Fruit fly (Drosophila melanogaster) whole organism, prepupa: ENCODE measurements around the gene CG14285.

Experiments
- CG10631 ChIP-seq: fragments of 200-800 bp; sonication (Bioruptor generic); optimal IDR thresholded peaks from 2 replicates; lab custom pipeline; 2016; ENCODE audit warnings: missing biosample characterization, missing genetic modification characterization
- CG11294 ChIP-seq: fragments of 200-800 bp; sonication (Bioruptor generic); IDR thresholded peaks from 2 replicates; pipeline ENCODE4 v1.3.6; 2022; ENCODE audit warnings: missing biosample characterization, missing genetic modification characterization
- CG11762 ChIP-seq: fragments of 200-800 bp; sonication (Bioruptor generic); optimal IDR thresholded peaks from 3 replicates; lab custom pipeline; 2016; ENCODE audit warnings: missing biosample characterization, missing genetic modification characterization; ENCODE audit not compliant: insufficient read depth
- CG11902 ChIP-seq: fragments of 200-800 bp; sonication (Bioruptor generic); optimal IDR thresholded peaks from 3 replicates; lab custom pipeline; 2016; ENCODE audit warnings: missing biosample characterization, missing genetic modification characterization
- CG15336 ChIP-seq: fragments of 200-800 bp; sonication (Bioruptor generic); IDR thresholded peaks from 2 replicates; pipeline ENCODE4 v1.3.6; 2022; ENCODE audit warnings: missing biosample characterization, missing genetic modification characterization
- CG16779 ChIP-seq: fragments of 200-800 bp; sonication (Bioruptor generic); optimal IDR thresholded peaks from 3 replicates; lab custom pipeline; 2017; ENCODE audit warnings: missing biosample characterization, mild to moderate bottlenecking, missing genetic modification characterization
- CG3032 ChIP-seq: fragments of 200-800 bp; optimal IDR thresholded peaks from 2 replicates; lab custom pipeline; 2019; ENCODE audit warnings: missing biosample characterization, mild to moderate bottlenecking, missing genetic modification characterization, moderate library complexity
- CG31627 ChIP-seq: fragments of 200-800 bp; sonication (Bioruptor generic); optimal IDR thresholded peaks from 3 replicates; lab custom pipeline; 2016; ENCODE audit warnings: missing biosample characterization, missing genetic modification characterization
- CG32006 ChIP-seq: fragments of 200-800 bp; sonication (Bioruptor generic); optimal IDR thresholded peaks from 3 replicates; lab custom pipeline; 2017; ENCODE audit warnings: missing biosample characterization, mild to moderate bottlenecking, missing genetic modification characterization
- CG3919 ChIP-seq: fragments of 200-800 bp; sonication (Bioruptor generic); optimal IDR thresholded peaks from 3 replicates; lab custom pipeline; 2016; ENCODE audit warnings: missing biosample characterization, missing genetic modification characterization
- CG4318 ChIP-seq: fragments of 200-800 bp; sonication (Bioruptor generic); optimal IDR thresholded peaks from 3 replicates; lab custom pipeline; 2017; ENCODE audit warnings: missing biosample characterization, mild to moderate bottlenecking, missing genetic modification characterization
- CG6163 ChIP-seq: fragments of 200-800 bp; sonication (Bioruptor generic); IDR thresholded peaks from 3 replicates; pipeline ENCODE4 v1.3.6; 2022; ENCODE audit warnings: missing biosample characterization, missing genetic modification characterization
- CG6276 ChIP-seq: fragments of 200-800 bp; sonication (Bioruptor generic); optimal IDR thresholded peaks from 2 replicates; lab custom pipeline; 2017; ENCODE audit warnings: missing biosample characterization, mild to moderate bottlenecking, missing genetic modification characterization
- CG6792 ChIP-seq: fragments of 200-800 bp; sonication (Bioruptor generic); optimal IDR thresholded peaks from 3 replicates; lab custom pipeline; 2016; ENCODE audit warnings: missing biosample characterization, missing genetic modification characterization
- CG6808 ChIP-seq: fragments of 200-800 bp; sonication (Bioruptor generic); optimal IDR thresholded peaks from 3 replicates; lab custom pipeline; 2017; ENCODE audit warnings: missing biosample characterization, missing genetic modification characterization, mild to moderate bottlenecking, moderate library complexity, missing genetic modification reagents
- CG8119 ChIP-seq: fragments of 200-800 bp; sonication (Bioruptor generic); IDR thresholded peaks from 3 replicates; pipeline ENCODE4 v1.3.6; 2022; ENCODE audit warnings: missing biosample characterization, missing genetic modification characterization
- CG8319 ChIP-seq: fragments of 200-800 bp; sonication (Bioruptor generic); optimal IDR thresholded peaks from 3 replicates; lab custom pipeline; 2016; ENCODE audit warnings: missing biosample characterization, missing genetic modification characterization
- CG9139 ChIP-seq: fragments of 200-800 bp; sonication (Bioruptor generic); optimal IDR thresholded peaks from 3 replicates; lab custom pipeline; 2017; ENCODE audit warnings: missing biosample characterization, mild to moderate bottlenecking, missing genetic modification characterization
- Eip78C ChIP-seq: fragments of 200-800 bp; sonication (Bioruptor generic); peaks from one replicate; lab custom pipeline; 2016; ENCODE audit warnings: missing biosample characterization, missing genetic modification characterization
- Eip93F ChIP-seq: fragments of 200-800 bp; sonication (Bioruptor generic); optimal IDR thresholded peaks from 2 replicates; lab custom pipeline; 2016; ENCODE audit warnings: missing biosample characterization, mild to moderate bottlenecking, missing genetic modification characterization
- Ets21C ChIP-seq: fragments of 200-800 bp; sonication (Bioruptor generic); optimal IDR thresholded peaks from 3 replicates; lab custom pipeline; 2016; ENCODE audit warnings: missing biosample characterization, missing genetic modification characterization
- Hr38 ChIP-seq: sonication (Bioruptor generic); optimal IDR thresholded peaks from 2 replicates; lab custom pipeline; 2016; ENCODE audit warnings: missing biosample characterization, missing genetic modification characterization
- Hr39 ChIP-seq: fragments of 200-800 bp; sonication (Bioruptor generic); optimal IDR thresholded peaks from 2 replicates; lab custom pipeline; 2016; ENCODE audit warnings: missing biosample characterization, missing genetic modification characterization
- Lpt ChIP-seq: fragments of 200-800 bp; sonication (Bioruptor generic); optimal IDR thresholded peaks from 3 replicates; lab custom pipeline; 2016; ENCODE audit warnings: missing biosample characterization, missing genetic modification characterization
- Met ChIP-seq: fragments of 200-800 bp; sonication (Bioruptor generic); optimal IDR thresholded peaks from 3 replicates; lab custom pipeline; 2016; ENCODE audit warnings: missing biosample characterization, missing genetic modification characterization
- OdsH ChIP-seq: fragments of 200-800 bp; sonication (Bioruptor generic); optimal IDR thresholded peaks from 3 replicates; lab custom pipeline; 2016; ENCODE audit warnings: missing biosample characterization, missing genetic modification characterization
- Smox ChIP-seq: fragments of 200-800 bp; sonication (Bioruptor generic); optimal IDR thresholded peaks from 3 replicates; lab custom pipeline; 2016; ENCODE audit warnings: missing biosample characterization, missing genetic modification characterization
- Sox102F ChIP-seq: fragments of 200-800 bp; sonication (Bioruptor generic); optimal IDR thresholded peaks from 2 replicates; lab custom pipeline; 2016; ENCODE audit warnings: missing biosample characterization, mild to moderate bottlenecking, missing genetic modification characterization
- Sox14 ChIP-seq: fragments of 200-800 bp; sonication (Bioruptor generic); optimal IDR thresholded peaks from 3 replicates; lab custom pipeline; 2016; ENCODE audit warnings: missing biosample characterization, missing genetic modification characterization
- Sox15 ChIP-seq: fragments of 200-800 bp; sonication (Bioruptor generic); optimal IDR thresholded peaks from 3 replicates; lab custom pipeline; 2016; ENCODE audit warnings: missing biosample characterization, missing genetic modification characterization
- achi ChIP-seq: fragments of 200-800 bp; sonication (Bioruptor generic); optimal IDR thresholded peaks from 3 replicates; lab custom pipeline; 2016; ENCODE audit warnings: missing biosample characterization, missing genetic modification characterization
- acj6 ChIP-seq: fragments of 200-800 bp; sonication (Bioruptor generic); optimal IDR thresholded peaks from 3 replicates; lab custom pipeline; 2016; ENCODE audit warnings: missing biosample characterization, missing genetic modification characterization
- cyc ChIP-seq: fragments of 200-800 bp; sonication (Bioruptor generic); optimal IDR thresholded peaks from 3 replicates; lab custom pipeline; 2016; ENCODE audit warnings: missing biosample characterization, missing genetic modification characterization
- dac ChIP-seq: fragments of 200-800 bp; sonication (Bioruptor generic); optimal IDR thresholded peaks from 2 replicates; lab custom pipeline; 2017; ENCODE audit warnings: missing biosample characterization, mild to moderate bottlenecking, missing genetic modification characterization
- dsx ChIP-seq: fragments of 200-800 bp; optimal IDR thresholded peaks from 3 replicates; lab custom pipeline; 2019; ENCODE audit warnings: missing biosample characterization, mild to moderate bottlenecking, missing genetic modification characterization, moderate library complexity; ENCODE audit not compliant: poor library complexity, severe bottlenecking
- esn ChIP-seq: fragments of 200-800 bp; sonication (Bioruptor generic); optimal IDR thresholded peaks from 2 replicates; lab custom pipeline; 2016; ENCODE audit warnings: missing biosample characterization, mild to moderate bottlenecking, missing genetic modification characterization, moderate library complexity
- fd85E ChIP-seq: fragments of 200-800 bp; sonication (Bioruptor generic); optimal IDR thresholded peaks from 3 replicates; lab custom pipeline; 2016; ENCODE audit warnings: missing biosample characterization, missing genetic modification characterization
- fkh ChIP-seq: fragments of 200-800 bp; sonication (Bioruptor generic); optimal IDR thresholded peaks from 3 replicates; lab custom pipeline; 2017; ENCODE audit warnings: missing biosample characterization, mild to moderate bottlenecking, missing genetic modification characterization, moderate library complexity
- lz ChIP-seq: fragments of 200-800 bp; sonication (Bioruptor generic); optimal IDR thresholded peaks from 3 replicates; lab custom pipeline; 2016; ENCODE audit warnings: missing biosample characterization, missing genetic modification characterization
- net ChIP-seq: fragments of 200-800 bp; sonication (Bioruptor generic); optimal IDR thresholded peaks from 3 replicates; lab custom pipeline; 2016; ENCODE audit warnings: missing biosample characterization, missing genetic modification characterization
- pdm3 ChIP-seq: fragments of 200-800 bp; sonication (Bioruptor generic); optimal IDR thresholded peaks from 3 replicates; lab custom pipeline; 2016; ENCODE audit warnings: missing biosample characterization, missing genetic modification characterization
- spab ChIP-seq: fragments of 200-800 bp; sonication (Bioruptor generic); optimal IDR thresholded peaks from 2 replicates; lab custom pipeline; 2017; ENCODE audit warnings: missing biosample characterization, mild to moderate bottlenecking, missing genetic modification characterization, missing genetic modification reagents
- ss ChIP-seq, 2 experiments: fragments of 200-800 bp; sonication (Bioruptor generic); optimal IDR thresholded peaks; 2 replicates in 1 of 2; 3 replicates in 1 of 2; lab custom pipeline; 2017 to 2018; ENCODE audit warnings: mild to moderate bottlenecking in 2 of 2, missing biosample characterization in 2 of 2, missing genetic modification characterization in 2 of 2, moderate library complexity in 1 of 2
- svp ChIP-seq: fragments of 200-800 bp; sonication (Bioruptor generic); peaks from one replicate; lab custom pipeline; 2016; ENCODE audit warnings: missing biosample characterization, missing genetic modification characterization
- vri ChIP-seq: fragments of 200-800 bp; sonication (Bioruptor generic); optimal IDR thresholded peaks from 3 replicates; lab custom pipeline; 2016; ENCODE audit warnings: missing biosample characterization, mild to moderate bottlenecking, missing genetic modification characterization

CG14285 gene

DNA sequence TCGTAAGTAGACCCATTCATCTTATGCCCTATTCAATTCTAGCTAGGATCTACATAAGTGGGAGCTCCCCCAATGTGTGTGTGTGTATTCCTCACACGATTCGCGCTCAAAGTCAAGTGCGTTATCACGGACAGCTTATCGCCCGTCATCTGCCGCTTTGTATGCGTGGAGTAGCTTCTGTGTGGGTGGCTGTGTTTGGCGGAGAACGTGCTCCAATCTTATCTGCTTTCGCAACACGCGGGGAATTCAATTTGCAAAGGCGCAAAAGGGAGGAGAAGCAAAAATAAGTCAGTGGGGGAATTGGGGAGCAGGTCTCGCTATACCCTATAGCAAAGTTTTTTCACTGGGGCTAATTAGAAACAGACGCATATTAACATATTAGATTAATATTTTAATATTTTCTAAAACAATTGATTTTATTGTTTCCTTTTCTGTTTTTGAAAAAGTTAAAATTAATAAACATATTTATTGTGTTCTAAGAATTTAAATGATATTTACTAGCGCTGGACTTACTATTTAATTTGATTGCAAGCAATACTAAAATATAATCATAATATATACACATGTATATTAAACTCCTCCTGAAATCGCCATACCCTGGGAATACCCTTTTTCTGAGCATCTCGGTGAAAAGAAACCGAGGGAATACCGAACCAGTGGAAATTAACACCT is 39.6 kb upstream of the CG14285 start (continued):
- TF ChIP-seq Lpt (GFP tag; lab: Kevin White, UChicago) = peak; percentile 69
- TF ChIP-seq Smox (GFP tag; lab: Kevin White, UChicago) = peak; percentile 89
- peak; percentile 88 for TF ChIP-seq Met (GFP tag; lab: Kevin White, UChicago)
- peak; percentile 44 for TF ChIP-seq CG6276 (GFP tag; lab: Kevin White, UChicago)
- TF ChIP-seq acj6 (GFP tag; lab: Kevin White, UChicago) = peak; percentile 89
- TF ChIP-seq CG15336 (GFP tag; lab: Robert Waterston, UW) = peak; percentile 78; the same call in 1 of the 2 replicates
- peak; percentile 73 for TF ChIP-seq Sox102F (GFP tag; lab: Kevin White, UChicago)
- peak; percentile 64 for TF ChIP-seq spab (GFP tag; lab: Kevin White, UChicago)
- peak; percentile 82 for TF ChIP-seq pdm3 (GFP tag; lab: Kevin White, UChicago)
- peak; percentile 84 for TF ChIP-seq CG31627 (GFP tag; lab: Kevin White, UChicago)
- no peak for TF ChIP-seq dac
- TF ChIP-seq vri (GFP tag; lab: Kevin White, UChicago) = peak; percentile 64
- TF ChIP-seq dsx = peak; percentile 62
- peak; percentile 38 for TF ChIP-seq CG9139 (GFP tag; lab: Kevin White, UChicago)
- TF ChIP-seq OdsH (GFP tag; lab: Kevin White, UChicago) = peak; percentile 85
- peak; percentile 83 for TF ChIP-seq achi
- peak; percentile 29 for TF ChIP-seq fd85E (GFP tag; lab: Kevin White, UChicago)
- peak; percentile 18 for TF ChIP-seq fkh (GFP tag; lab: Kevin White, UChicago)
- peak; percentile 93 for TF ChIP-seq esn (GFP tag; lab: Kevin White, UChicago)
- TF ChIP-seq cyc (GFP tag; lab: Kevin White, UChicago) = peak; percentile 84
- TF ChIP-seq svp (GFP tag; lab: Kevin White, UChicago) = peak; percentile 87
- peak; percentile 71 for TF ChIP-seq CG11762
- TF ChIP-seq CG11294 = peak; percentile 16; the same call in 1 of the 2 replicates
- TF ChIP-seq, all 60 proteins: peak for 57

DNA sequence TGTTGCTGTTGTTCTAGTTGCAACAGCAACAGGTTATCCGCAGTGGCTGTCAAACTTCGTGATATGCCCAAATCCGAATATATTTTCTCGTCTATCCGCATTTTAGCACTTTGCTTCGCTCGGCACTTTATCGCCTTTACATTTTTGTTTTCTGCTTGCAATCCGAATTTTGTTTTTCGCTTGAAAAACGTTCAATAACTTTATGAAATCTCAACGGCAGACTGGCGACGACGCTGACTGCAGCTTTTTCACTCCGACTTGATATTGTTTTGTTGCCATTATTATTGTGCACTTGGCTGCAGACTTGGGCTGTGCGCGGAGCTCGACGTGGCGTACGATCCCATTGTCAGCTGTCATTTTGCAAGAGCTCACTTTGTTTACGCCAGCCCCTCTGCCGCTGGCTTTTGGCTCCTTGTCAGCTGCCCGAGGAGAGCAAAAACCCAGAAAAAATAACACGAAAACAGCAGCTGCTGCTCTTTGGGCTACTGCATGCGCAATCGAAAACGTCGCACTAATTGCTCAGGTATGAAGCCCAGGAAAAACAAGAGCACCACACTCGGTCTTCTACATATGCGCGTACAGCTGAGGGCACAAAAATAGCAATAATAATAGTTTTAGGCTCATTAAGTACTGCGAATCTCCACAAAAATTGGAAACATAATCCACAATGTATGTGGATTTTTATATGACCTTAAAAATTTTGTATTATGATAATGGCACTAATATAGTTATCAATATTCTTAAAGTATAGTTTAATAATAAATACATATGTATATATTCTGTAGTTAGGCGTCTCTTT is 38.6 kb upstream of the CG14285 start:
- TF ChIP-seq Ets21C (GFP tag; lab: Kevin White, UChicago) (no peak), CG11902 (GFP tag; lab: Kevin White, UChicago) (no peak), CG4318 (GFP tag; lab: Kevin White, UChicago) (peak; percentile 5), CG6163 (GFP tag; lab: Robert Waterston, UW) (no peak; the same call in 2 of the 3 replicates), CG32006 (GFP tag; lab: Kevin White, UChicago) (peak; percentile 47), CG8119 (GFP tag; lab: Robert Waterston, UW) (peak; percentile 38; the same call in 1 of the 3 replicates), Sox102F (GFP tag; lab: Kevin White, UChicago) (no peak), Sox15 (GFP tag; lab: Kevin White, UChicago) (no peak), dsx (no peak), CG31627 (GFP tag; lab: Kevin White, UChicago) (peak; percentile 0), CG10631 (GFP tag; lab: Kevin White, UChicago) (no peak), esn (GFP tag; lab: Kevin White, UChicago) (no peak), CG6808 (no peak), svp (GFP tag; lab: Kevin White, UChicago) (peak; percentile 83), vri (GFP tag; lab: Kevin White, UChicago) (no peak), net (GFP tag; lab: Kevin White, UChicago) (peak; percentile 13), CG3919 (GFP tag; lab: Kevin White, UChicago) (no peak), ss (GFP tag; optimal IDR thresholded peaks at IDR 0.05; lab: Kevin White, UChicago) (no peak), CG6792 (GFP tag; lab: Kevin White, UChicago) (no peak), dac (no peak), Hr39 (GFP tag; lab: Kevin White, UChicago) (peak; percentile 33), Eip93F (GFP tag; lab: Kevin White, UChicago) (no peak), Hr38 (GFP tag; lab: Kevin White, UChicago) (no peak), cyc (GFP tag; lab: Kevin White, UChicago) (no peak), Eip78C (peak; percentile 68), CG8319 (no peak), CG9139 (GFP tag; lab: Kevin White, UChicago) (no peak), CG6276 (GFP tag; lab: Kevin White, UChicago) (peak; percentile 42), CG11294 (peak; percentile 33; the same call in 1 of the 2 replicates), lz (GFP tag; lab: Kevin White, UChicago) (peak; percentile 3), Sox14 (GFP tag; lab: Kevin White, UChicago) (peak; percentile 51), CG16779 (tag; lab: Kevin White, UChicago) (no peak), Lpt (GFP tag; lab: Kevin White, UChicago) (no peak), CG3032 (tag; lab: Kevin White, UChicago) (no peak), CG11762 (no peak)
